Fruit fly (Drosophila melanogaster) whole organism, wandering third instar larva: ENCODE measurements around the gene CG15923.
A peak's percentile ranks its signal among the peaks of the same experiment; 100 is the strongest.

ENCODE experiments used
- CG32264 ChIP-seq: fragments of 200-800 bp; sonication (Bioruptor generic); optimal IDR thresholded peaks from 2 replicates; lab custom pipeline; 2016; ENCODE audit warnings: missing biosample characterization, missing genetic modification characterization
- CG9705 ChIP-seq: fragments of 200-800 bp; sonication (Bioruptor generic); optimal IDR thresholded peaks from 2 replicates; lab custom pipeline; 2018; ENCODE audit warnings: missing biosample characterization, mild to moderate bottlenecking, missing genetic modification characterization
- CrebA ChIP-seq: fragments of 200-800 bp; sonication (Bioruptor generic); optimal IDR thresholded peaks from 2 replicates; lab custom pipeline; 2016; ENCODE audit warnings: missing biosample characterization, mild to moderate bottlenecking, missing genetic modification characterization, borderline replicate concordance
- Dif ChIP-seq: fragments of 200-275, 200-300 bp; sonication (Bioruptor generic); optimal IDR thresholded peaks from 2 replicates; lab custom pipeline; 2018; ENCODE audit warnings: missing biosample characterization, missing genetic modification characterization; ENCODE audit not compliant: partially characterized antibody
- GATAd ChIP-seq: sonication (Bioruptor generic); optimal IDR thresholded peaks from 2 replicates; lab custom pipeline; 2016; ENCODE audit warnings: missing biosample characterization, missing genetic modification characterization
- HLH106 ChIP-seq: fragments of 200-800 bp; optimal IDR thresholded peaks from 3 replicates; lab custom pipeline; 2019; ENCODE audit warnings: missing biosample characterization, mild to moderate bottlenecking, missing genetic modification characterization, moderate library complexity
- Hnf4 ChIP-seq: fragments of 200-800 bp; sonication (Bioruptor generic); optimal IDR thresholded peaks from 2 replicates; lab custom pipeline; 2016; ENCODE audit warnings: missing biosample characterization, mild to moderate bottlenecking, missing genetic modification characterization
- Hr78 ChIP-seq: fragments of >200 bp; optimal IDR thresholded peaks from 2 replicates; lab custom pipeline; 2017; ENCODE audit warnings: missing biosample characterization, missing genetic modification characterization
- Hr83 ChIP-seq: fragments of 200-300 bp; sonication (Bioruptor generic); optimal IDR thresholded peaks from 2 replicates; lab custom pipeline; 2016; ENCODE audit warnings: missing biosample characterization, mild to moderate bottlenecking, missing genetic modification characterization, moderate library complexity; ENCODE audit not compliant: poor library complexity, severe bottlenecking
- Jra ChIP-seq: sonication (Bioruptor generic); optimal IDR thresholded peaks from 2 replicates; lab custom pipeline; 2016; ENCODE audit warnings: missing biosample characterization, missing genetic modification characterization
- Mio ChIP-seq: sonication (Bioruptor generic); optimal IDR thresholded peaks from 2 replicates; lab custom pipeline; 2016; ENCODE audit warnings: missing biosample characterization, missing genetic modification characterization
- Myc ChIP-seq: fragments of >200 bp; optimal IDR thresholded peaks from 2 replicates; lab custom pipeline; 2017
- N ChIP-seq: fragments of >200 bp; optimal IDR thresholded peaks from 2 replicates; lab custom pipeline; 2018; ENCODE audit warnings: missing biosample characterization, missing external identifiers, missing genetic modification characterization
- OdsH ChIP-seq: fragments of 200-800 bp; sonication (Bioruptor generic); optimal IDR thresholded peaks from 2 replicates; lab custom pipeline; 2016; ENCODE audit warnings: missing biosample characterization, mild to moderate bottlenecking, missing genetic modification characterization
- Rel ChIP-seq, 2 experiments: fragments of 200-800 bp; sonication (Bioruptor generic) in 1 of 2; optimal IDR thresholded peaks; 2 replicates in 1 of 2; 3 replicates in 1 of 2; lab custom pipeline; 2016 to 2019; ENCODE audit warnings: mild to moderate bottlenecking in 2 of 2, missing biosample characterization in 2 of 2, missing genetic modification characterization in 2 of 2, moderate library complexity in 1 of 2
- Sp1 ChIP-seq: fragments of 200-800 bp; sonication (Bioruptor generic); optimal IDR thresholded peaks from 3 replicates; lab custom pipeline; 2019; ENCODE audit warnings: missing biosample characterization, mild to moderate bottlenecking, missing genetic modification characterization, moderate library complexity
- Vsx2 ChIP-seq: fragments of 200-300, 225-300 bp; sonication (Bioruptor generic); optimal IDR thresholded peaks from 2 replicates; lab custom pipeline; 2018; ENCODE audit warnings: missing biosample characterization, missing genetic modification characterization; ENCODE audit not compliant: partially characterized antibody
- br ChIP-seq: fragments of 200-800 bp; sonication (Bioruptor generic); optimal IDR thresholded peaks from 2 replicates; lab custom pipeline; 2016; ENCODE audit warnings: missing biosample characterization, missing genetic modification characterization
- brk ChIP-seq: fragments of 200-800 bp; sonication (Bioruptor generic); optimal IDR thresholded peaks from 2 replicates; lab custom pipeline; 2016; ENCODE audit warnings: missing biosample characterization, mild to moderate bottlenecking, missing genetic modification characterization
- dl ChIP-seq, 2 experiments: fragments of 175-275, 200-275 bp in 1 of 2; fragments of 200-275 bp in 1 of 2; sonication (Bioruptor generic); optimal IDR thresholded peaks; lab custom pipeline; 2018; ENCODE audit warnings: mild to moderate bottlenecking in 2 of 2, missing biosample characterization in 2 of 2, missing genetic modification characterization in 2 of 2, moderate library complexity in 2 of 2; ENCODE audit not compliant: partially characterized antibody in 2 of 2, insufficient read depth in 1 of 2
- dmrt93B ChIP-seq: fragments of 200-800 bp; sonication (Bioruptor generic); optimal IDR thresholded peaks from 2 replicates; lab custom pipeline; 2018; ENCODE audit warnings: missing biosample characterization, mild to moderate bottlenecking, missing genetic modification characterization
- dsf ChIP-seq: sonication (Bioruptor generic); optimal IDR thresholded peaks from 2 replicates; lab custom pipeline; 2016; ENCODE audit warnings: missing biosample characterization, missing genetic modification characterization, borderline replicate concordance
- ey ChIP-seq: fragments of 200-800 bp; sonication (Bioruptor generic); optimal IDR thresholded peaks from 2 replicates; lab custom pipeline; 2016; ENCODE audit warnings: missing biosample characterization, missing genetic modification characterization
- foxo ChIP-seq, 2 experiments: fragments of 200-800 bp; sonication (Bioruptor generic); optimal IDR thresholded peaks; 2 replicates in 1 of 2; 3 replicates in 1 of 2; lab custom pipeline; 2016 to 2017; ENCODE audit warnings: missing biosample characterization in 2 of 2, missing genetic modification characterization in 2 of 2
- h ChIP-seq: fragments of 200-800 bp; sonication (Bioruptor generic); optimal IDR thresholded peaks from 3 replicates; lab custom pipeline; 2016; ENCODE audit warnings: missing biosample characterization, mild to moderate bottlenecking, missing genetic modification characterization
- jim ChIP-seq: fragments of 175-275, 200-325 bp; sonication (Bioruptor generic); optimal IDR thresholded peaks from 2 replicates; lab custom pipeline; 2016; ENCODE audit warnings: missing biosample characterization, mild to moderate bottlenecking, missing genetic modification characterization
- lola ChIP-seq: fragments of >200 bp; optimal IDR thresholded peaks from 2 replicates; lab custom pipeline; 2017; ENCODE audit warnings: missing biosample characterization, missing genetic modification characterization
- pan ChIP-seq: fragments of >200 bp; optimal IDR thresholded peaks from 2 replicates; lab custom pipeline; 2017
- psq ChIP-seq: fragments of 200-800 bp; sonication (Bioruptor generic); optimal IDR thresholded peaks from 3 replicates; lab custom pipeline; 2017; ENCODE audit warnings: missing biosample characterization, mild to moderate bottlenecking, missing genetic modification characterization, moderate library complexity
- rgr ChIP-seq: fragments of 200-800 bp; sonication (Bioruptor generic); optimal IDR thresholded peaks from 3 replicates; lab custom pipeline; 2016; ENCODE audit warnings: missing biosample characterization, mild to moderate bottlenecking, missing genetic modification characterization
- sage ChIP-seq: fragments of 200-800 bp; sonication (Bioruptor generic); optimal IDR thresholded peaks from 2 replicates; lab custom pipeline; 2016; ENCODE audit warnings: missing biosample characterization, mild to moderate bottlenecking, missing genetic modification characterization
- sv ChIP-seq: fragments of 200-800 bp; sonication (Bioruptor generic); optimal IDR thresholded peaks from 3 replicates; lab custom pipeline; 2016; ENCODE audit warnings: missing biosample characterization, missing genetic modification characterization
- usp ChIP-seq: fragments of >200 bp; optimal IDR thresholded peaks from 2 replicates; lab custom pipeline; 2017; ENCODE audit warnings: missing biosample characterization, missing genetic modification characterization
- woc ChIP-seq: sonication (Bioruptor generic); optimal IDR thresholded peaks from 2 replicates; lab custom pipeline; 2016; ENCODE audit warnings: missing biosample characterization, mild to moderate bottlenecking, missing genetic modification characterization

CG15923 gene

dm6 chr3R:20576789-20577188 is 39.9 kb downstream of the CG15923 start, which contains the start of the genes TFAM and CG5412:
TSS of gene TFAM (minus strand) at chr3R:20577010.
TSS of gene CG5412 (plus strand) at chr3R:20577053.
- TF ChIP-seq CG9705 (GFP tag; lab: Kevin White, UChicago), result no peak

dm6 chr3R:20574535-20574980 is 42.1 kb downstream of the CG15923 start:
- peak; percentile 37 for TF ChIP-seq rgr (GFP tag; lab: Kevin White, UChicago)
- TF ChIP-seq foxo (GFP tag; optimal IDR thresholded peaks at IDR 0.05; lab: Kevin White, UChicago), result peak in 1 of 2 experiments; percentile 47
- TF ChIP-seq ey, result peak; percentile 3
- peak; percentile 73 for TF ChIP-seq Dif (GFP tag; lab: Kevin White, UChicago)
- peak; percentile 80 for TF ChIP-seq Hr83 (GFP tag; lab: Kevin White, UChicago)
- no peak for TF ChIP-seq N
- TF ChIP-seq Myc (lab: Kevin White, UChicago), result peak; percentile 15
- peak; percentile 48 for TF ChIP-seq Sp1 (GFP tag; lab: Kevin White, UChicago)
- no peak for TF ChIP-seq sv (GFP tag; lab: Kevin White, UChicago)
- no peak for TF ChIP-seq Rel (GFP tag; optimal IDR thresholded peaks at IDR 0.05; lab: Kevin White, UChicago)
- TF ChIP-seq Rel (tag; optimal IDR thresholded peaks at IDR 0.05; lab: Kevin White, UChicago), result peak; percentile 14
- no peak for TF ChIP-seq dl (GFP tag; optimal IDR thresholded peaks at IDR 0.05; lab: Kevin White, UChicago; ENCODE audit: insufficient read depth in 1 of 2, partially characterized antibody in 2 of 2)

dm6 chr3R:20573326-20573725 is 43.4 kb downstream of the CG15923 start:
- TF ChIP-seq pan (lab: Kevin White, UChicago), result no peak
- no peak for TF ChIP-seq dsf
- TF ChIP-seq Hnf4 (GFP tag; lab: Kevin White, UChicago), result no peak
- TF ChIP-seq foxo (GFP tag; optimal IDR thresholded peaks at IDR 0.05; lab: Kevin White, UChicago), result no peak
- TF ChIP-seq usp (GFP tag; lab: Kevin White, UChicago), result no peak
- TF ChIP-seq Mio (GFP tag; lab: Kevin White, UChicago), result no peak
- no peak for TF ChIP-seq psq (GFP tag; lab: Kevin White, UChicago)
- no peak for TF ChIP-seq Hr78
- no peak for TF ChIP-seq Hr83 (GFP tag; lab: Kevin White, UChicago)
- no peak for TF ChIP-seq Sp1 (GFP tag; lab: Kevin White, UChicago)

dm6 chr3R:20567507-20568222 is 49.0 kb downstream of the CG15923 start:
- TF ChIP-seq woc (GFP tag; lab: Kevin White, UChicago), result no peak
- TF ChIP-seq rgr (GFP tag; lab: Kevin White, UChicago), result no peak
- TF ChIP-seq Jra (GFP tag; lab: Kevin White, UChicago), result no peak
- TF ChIP-seq ey, result no peak
- TF ChIP-seq dmrt93B (GFP tag; lab: Kevin White, UChicago), result no peak
- TF ChIP-seq jim (GFP tag; lab: Kevin White, UChicago), result no peak
- no peak for TF ChIP-seq Myc (lab: Kevin White, UChicago)
- TF ChIP-seq lola (GFP tag; lab: Kevin White, UChicago), result no peak
- no peak for TF ChIP-seq CrebA (GFP tag; lab: Kevin White, UChicago)
- TF ChIP-seq GATAd (GFP tag; lab: Kevin White, UChicago), result no peak
- TF ChIP-seq Sp1 (GFP tag; lab: Kevin White, UChicago), result no peak
- no peak for TF ChIP-seq HLH106
- no peak for TF ChIP-seq OdsH (GFP tag; lab: Kevin White, UChicago)
- no peak for TF ChIP-seq N
- TF ChIP-seq br (GFP tag; lab: Kevin White, UChicago), result no peak
- no peak for TF ChIP-seq psq (GFP tag; lab: Kevin White, UChicago)
- TF ChIP-seq Vsx2 (GFP tag; lab: Kevin White, UChicago), result no peak

- TF ChIP-seq dl (GFP tag; optimal IDR thresholded peaks at IDR 0.05; lab: Kevin White, UChicago; ENCODE audit: insufficient read depth in 1 of 2, partially characterized antibody in 2 of 2) (peak in 1 of 2 experiments; percentile 54), CG32264 (GFP tag; lab: Kevin White, UChicago) (no peak), Sp1 (GFP tag; lab: Kevin White, UChicago) (peak; percentile 10), h (peak; percentile 10), Dif (GFP tag; lab: Kevin White, UChicago) (peak; percentile 65), Myc (lab: Kevin White, UChicago) (no peak), br (GFP tag; lab: Kevin White, UChicago) (peak; percentile 2), OdsH (GFP tag; lab: Kevin White, UChicago) (peak; percentile 5), Rel (GFP tag; optimal IDR thresholded peaks at IDR 0.05; lab: Kevin White, UChicago) (peak; percentile 47), Rel (tag; optimal IDR thresholded peaks at IDR 0.05; lab: Kevin White, UChicago) (peak; percentile 51), jim (GFP tag; lab: Kevin White, UChicago) (no peak), woc (GFP tag; lab: Kevin White, UChicago) (no peak), psq (GFP tag; lab: Kevin White, UChicago) (no peak), sage (GFP tag; lab: Kevin White, UChicago) (peak; percentile 32), brk (GFP tag; lab: Kevin White, UChicago) (no peak)
Measured at dm6 chr3R:20565546-20565948, 51.2 kb downstream of the CG15923 start.
